Fruit fly (Drosophila melanogaster): ENCODE measurements around the gene Archease.

Gene Archease

DNA sequence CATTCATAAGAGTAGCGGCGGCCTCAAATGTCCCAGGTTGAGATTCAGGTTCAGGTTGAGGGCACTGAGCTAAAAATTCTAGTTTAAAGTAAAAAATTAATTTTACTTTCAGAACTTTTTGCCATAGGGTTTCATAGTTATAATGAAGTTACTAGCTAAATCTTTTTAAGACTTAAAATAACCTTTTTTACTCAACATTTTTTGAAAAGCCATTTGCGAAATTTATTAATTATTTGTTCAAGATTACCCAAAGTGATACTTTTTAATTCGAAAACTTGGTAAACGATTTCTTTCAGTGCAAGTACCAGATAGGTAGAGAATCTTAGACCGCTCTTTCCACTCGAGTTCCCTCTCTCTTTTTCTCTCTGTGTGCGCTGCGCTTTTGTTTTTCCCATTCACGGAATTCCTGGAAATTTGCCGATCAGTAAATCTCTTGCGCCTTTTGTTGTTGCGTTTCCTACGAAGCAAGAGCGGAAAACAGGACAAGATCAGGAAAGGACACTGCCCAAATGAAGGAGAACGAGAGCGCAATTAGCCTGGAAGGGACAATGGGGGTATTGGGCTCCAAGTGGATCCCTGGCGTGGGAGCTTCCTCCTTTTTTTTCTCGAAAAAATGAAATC, 21.1 kb downstream of the Archease start (continued):
- TF ChIP-seq ind (GFP tag; optimal IDR thresholded peaks at IDR 0.05) (no peak), kay (GFP tag; optimal IDR thresholded peaks at IDR 0.05) (no peak), CG8281 (tag; optimal IDR thresholded peaks at IDR 0.05) (no peak), Hr39 (optimal IDR thresholded peaks at IDR 0.05) (no peak), Oaz (GFP tag; IDR thresholded peaks at IDR 0.05) (no peak), slp2 (GFP tag; optimal IDR thresholded peaks at IDR 0.05) (no peak), CG16863 (GFP tag; optimal IDR thresholded peaks at IDR 0.05) (peak; percentile 44), CG12659 (GFP tag; optimal IDR thresholded peaks at IDR 0.05) (no peak), CG11093 (GFP tag; IDR thresholded peaks at IDR 0.05) (no peak), CG17829 (tag; optimal IDR thresholded peaks at IDR 0.05) (peak; percentile 88), CG14667 (GFP tag; IDR thresholded peaks at IDR 0.05) (no peak), CG17912 (GFP tag; optimal IDR thresholded peaks at IDR 0.05) (no peak), amos (GFP tag; IDR thresholded peaks at IDR 0.05; ENCODE audit: partially characterized antibody) (no peak), CG34422 (GFP tag; IDR thresholded peaks at IDR 0.05) (no peak), CG11504 (tag; optimal IDR thresholded peaks at IDR 0.05) (peak; percentile 61), bowl (GFP tag; IDR thresholded peaks at IDR 0.05) (no peak), Rx (GFP tag; IDR thresholded peaks at IDR 0.05) (no peak), CG6791 (GFP tag; IDR thresholded peaks at IDR 0.05; ENCODE audit: partially characterized antibody) (no peak), CG11085 (GFP tag; IDR thresholded peaks at IDR 0.05) (no peak), Doc2 (GFP tag; IDR thresholded peaks at IDR 0.05) (no peak), dmrt11E (tag; optimal IDR thresholded peaks at IDR 0.05) (peak; percentile 96), chinmo (GFP tag; IDR thresholded peaks at IDR 0.05; ENCODE audit: partially characterized antibody) (no peak), oc (tag; optimal IDR thresholded peaks at IDR 0.05) (no peak), chm (GFP tag; IDR thresholded peaks at IDR 0.05) (no peak), CG10565 (GFP tag; optimal IDR thresholded peaks at IDR 0.05) (no peak), CG6813 (GFP tag; optimal IDR thresholded peaks at IDR 0.05) (peak; percentile 65), Eip74EF (GFP tag; optimal IDR thresholded peaks at IDR 0.05) (no peak), CG7745 (tag; optimal IDR thresholded peaks at IDR 0.05) (peak; percentile 17), Lhr (GFP tag; optimal IDR thresholded peaks at IDR 0.05) (peak; percentile 23), CG13775 (GFP tag; optimal IDR thresholded peaks at IDR 0.05) (peak; percentile 80), CG7839 (tag; optimal IDR thresholded peaks at IDR 0.05) (peak; percentile 70), sima (GFP tag; optimal IDR thresholded peaks at IDR 0.05) (no peak), H2.0 (GFP tag; IDR thresholded peaks at IDR 0.05) (no peak), CG11560 (tag; IDR thresholded peaks at IDR 0.05) (no peak), unpg (GFP tag; optimal IDR thresholded peaks at IDR 0.05) (peak; percentile 68), Elba2 (GFP tag; optimal IDR thresholded peaks at IDR 0.05) (peak; percentile 71), zf30C (GFP tag; optimal IDR thresholded peaks at IDR 0.05) (peak; percentile 98), sd (tag; optimal IDR thresholded peaks at IDR 0.05) (no peak), sc (optimal IDR thresholded peaks at IDR 0.05) (no peak), sc (GFP tag; optimal IDR thresholded peaks at IDR 0.05) (peak; percentile 65), tin (GFP tag; optimal IDR thresholded peaks at IDR 0.05) (peak; percentile 58), pho (GFP tag; optimal IDR thresholded peaks at IDR 0.05) (no peak), CG10147 (GFP tag; optimal IDR thresholded peaks at IDR 0.05) (peak; percentile 14), CG42726 (GFP tag; IDR thresholded peaks at IDR 0.05; ENCODE audit: partially characterized antibody) (no peak), CHES-1-like (GFP tag; optimal IDR thresholded peaks at IDR 0.05) (peak; percentile 16), CG11723 (GFP tag; optimal IDR thresholded peaks at IDR 0.05) (peak; percentile 5), vfl (GFP tag; optimal IDR thresholded peaks at IDR 0.05) (no peak), Mrtf (GFP tag; IDR thresholded peaks at IDR 0.05) (no peak), CG1832 (GFP tag; optimal IDR thresholded peaks at IDR 0.05) (no peak), CG4404 (GFP tag; IDR thresholded peaks at IDR 0.05) (peak; percentile 90), CG8944 (GFP tag; optimal IDR thresholded peaks at IDR 0.05) (peak; percentile 11)
